Fruit fly (Drosophila melanogaster): ENCODE measurements around the gene Pbp95.

Pbp95 gene

dm6 chr3R:8013121-8014009 is at the start of gene Pbp95, which contains the start of gene CG10435:
Pbp95 (plus strand) TSS chr3R:8013791.
CG10435 (minus strand) TSS chr3R:8013201.
- TF ChIP-seq CG3032 (tag; optimal IDR thresholded peaks at IDR 0.05): peak; percentile 27
- TF ChIP-seq CG10631 (GFP tag; optimal IDR thresholded peaks at IDR 0.05): peak; percentile 44
- TF ChIP-seq CG1621 (tag; optimal IDR thresholded peaks at IDR 0.05): no peak
- peak; percentile 52 for TF ChIP-seq cyc (GFP tag; optimal IDR thresholded peaks at IDR 0.05)
- peak; percentile 37 for TF ChIP-seq CG7368 (GFP tag; optimal IDR thresholded peaks at IDR 0.05)
- TF ChIP-seq pdm3 (GFP tag; optimal IDR thresholded peaks at IDR 0.05): no peak
- TF ChIP-seq Ets96B (tag; optimal IDR thresholded peaks at IDR 0.05): no peak
- no peak for TF ChIP-seq Sox102F (GFP tag; optimal IDR thresholded peaks at IDR 0.05)
- peak; percentile 54 for TF ChIP-seq Hr39 (GFP tag; optimal IDR thresholded peaks at IDR 0.05)
- TF ChIP-seq CG31627 (GFP tag; optimal IDR thresholded peaks at IDR 0.05): peak; percentile 53
- TF ChIP-seq ss (GFP tag; optimal IDR thresholded peaks at IDR 0.05): no peak
- peak; percentile 58 for TF ChIP-seq lz (GFP tag; optimal IDR thresholded peaks at IDR 0.05)
- TF ChIP-seq CG34406 (GFP tag; optimal IDR thresholded peaks at IDR 0.05): no peak
- peak; percentile 97 for TF ChIP-seq svp (GFP tag)
- no peak for TF ChIP-seq acj6 (GFP tag; optimal IDR thresholded peaks at IDR 0.05)
- no peak for TF ChIP-seq CG8632 (GFP tag; optimal IDR thresholded peaks at IDR 0.05)
- no peak for TF ChIP-seq CG10669 (GFP tag; optimal IDR thresholded peaks at IDR 0.05)
- TF ChIP-seq Ets21C (GFP tag; optimal IDR thresholded peaks at IDR 0.05): peak; percentile 24
- 0 out of 3 replicates have a peak, but pooled peaks have one; percentile 14 for TF ChIP-seq CG8119 (GFP tag; IDR thresholded peaks at IDR 0.05)
- no peak for TF ChIP-seq CG6808 (GFP tag; optimal IDR thresholded peaks at IDR 0.05)
- no peak for TF ChIP-seq dac (GFP tag; optimal IDR thresholded peaks at IDR 0.05)
- TF ChIP-seq CG6854 (GFP tag; optimal IDR thresholded peaks at IDR 0.05): no peak
- no peak for TF ChIP-seq Gug (GFP tag; IDR thresholded peaks at IDR 0.05)
- TF ChIP-seq CG11762 (GFP tag; optimal IDR thresholded peaks at IDR 0.05; ENCODE audit: insufficient read depth): peak; percentile 3
- no peak for TF ChIP-seq CG3919 (GFP tag; optimal IDR thresholded peaks at IDR 0.05)
- no peak; the same call in 1 of the 3 replicates for TF ChIP-seq eg (GFP tag; IDR thresholded peaks at IDR 0.05)
- TF ChIP-seq CG32006 (GFP tag; optimal IDR thresholded peaks at IDR 0.05): no peak
- 0 out of 2 replicates have a peak, but pooled peaks have one; percentile 24 for TF ChIP-seq CG11294 (GFP tag; IDR thresholded peaks at IDR 0.05)
- TF ChIP-seq Hr4 (GFP tag; optimal IDR thresholded peaks at IDR 0.05): peak; percentile 44
- peak; percentile 29 for TF ChIP-seq CG11902 (GFP tag; optimal IDR thresholded peaks at IDR 0.05)
- no peak for TF ChIP-seq fkh (GFP tag; optimal IDR thresholded peaks at IDR 0.05)
- peak; percentile 45 for TF ChIP-seq Lpt (GFP tag; optimal IDR thresholded peaks at IDR 0.05)
- TF ChIP-seq Smox (GFP tag; optimal IDR thresholded peaks at IDR 0.05): no peak
- TF ChIP-seq CG6163 (GFP tag; IDR thresholded peaks at IDR 0.05): peak; percentile 62
- no peak for TF ChIP-seq fd85E (GFP tag; optimal IDR thresholded peaks at IDR 0.05)
- no peak for TF ChIP-seq net (GFP tag; optimal IDR thresholded peaks at IDR 0.05)
- TF ChIP-seq salr (GFP tag; optimal IDR thresholded peaks at IDR 0.05): no peak
- no peak for TF ChIP-seq topi (GFP tag; optimal IDR thresholded peaks at IDR 0.05)
- TF ChIP-seq Hr38 (GFP tag; optimal IDR thresholded peaks at IDR 0.05): no peak
- TF ChIP-seq CG9139 (GFP tag; optimal IDR thresholded peaks at IDR 0.05): no peak
- TF ChIP-seq Eip93F (GFP tag; optimal IDR thresholded peaks at IDR 0.05): no peak
- TF ChIP-seq esn (GFP tag; optimal IDR thresholded peaks at IDR 0.05): peak; percentile 55
- no peak for TF ChIP-seq Met (GFP tag; optimal IDR thresholded peaks at IDR 0.05)
- peak; percentile 55 for TF ChIP-seq Sox14 (GFP tag; optimal IDR thresholded peaks at IDR 0.05)
- TF ChIP-seq Eip75B (GFP tag; optimal IDR thresholded peaks at IDR 0.05): no peak
- TF ChIP-seq vri (GFP tag; optimal IDR thresholded peaks at IDR 0.05): no peak
- no peak for TF ChIP-seq CG16779 (tag; optimal IDR thresholded peaks at IDR 0.05)
